Worm (Caenorhabditis elegans): Measurements from ENCODE around the gene Y55F3BR.11.

- TF ChIP-seq skn-1 (tag; optimal IDR thresholded peaks at IDR 0.05) = no peak
- no peak for TF ChIP-seq jun-1 (tag; optimal IDR thresholded peaks at IDR 0.05)
- TF ChIP-seq tbx-2 (tag; optimal IDR thresholded peaks at IDR 0.05) = no peak
- TF ChIP-seq sptf-1 (tag; optimal IDR thresholded peaks at IDR 0.05) = no peak
- TF ChIP-seq aha-1 (tag; optimal IDR thresholded peaks at IDR 0.05) = no peak
- TF ChIP-seq hlh-4 (tag; optimal IDR thresholded peaks at IDR 0.05) = no peak
These were observed 23.6 kb downstream of the Y55F3BR.11 start for ce11 chrIV:878634-879033.

All from whole organism, L1 larva.